Worm (Caenorhabditis elegans) whole organism, L4/young adult: ENCODE results near the gene xbx-5.

Source experiments
- W03F9.2 ChIP-seq: fragments of 150-350 bp; optimal IDR thresholded peaks from 2 replicates; lab custom pipeline; 2014; ENCODE audit warnings: missing biosample characterization, missing genetic modification characterization
- dao-5 ChIP-seq: sonication (generic microtip); optimal IDR thresholded peaks from 2 replicates; lab custom pipeline; 2016; ENCODE audit warnings: missing genotype, missing genetic modification characterization, moderate library complexity, missing compliant biosample characterization
- him-1 ChIP-seq: sonication (generic microtip); optimal IDR thresholded peaks from 2 replicates; lab custom pipeline; 2016; ENCODE audit warnings: missing genotype, missing genetic modification reagents, missing genetic modification characterization, missing compliant biosample characterization

ce11 chrIII:3811375-3811924 is 7.2 kb upstream of the xbx-5 start:
- TF ChIP-seq W03F9.2 (tag; lab: Kevin White, UChicago): no peak
- no peak for TF ChIP-seq dao-5 (tag; lab: Kevin White, UChicago)
- no peak for TF ChIP-seq him-1
